Worm (Caenorhabditis elegans) whole organism, L1 larva: Measurements from ENCODE around the gene rhi-1.

ENCODE experiments used
- aly-2 ChIP-seq: fragments of 150-350 bp; optimal IDR thresholded peaks from 2 replicates; lab custom pipeline; 2014; ENCODE audit warnings: missing biosample characterization, missing genetic modification characterization
- ceh-63 ChIP-seq: fragments of 200-800 bp; sonication (Bioruptor generic); optimal IDR thresholded peaks from 2 replicates; lab custom pipeline; 2018; ENCODE audit warnings: mild to moderate bottlenecking, missing genetic modification characterization, missing compliant biosample characterization
- dsc-1 ChIP-seq: sonication (generic microtip); optimal IDR thresholded peaks from 2 replicates; lab custom pipeline; 2016; ENCODE audit warnings: mild to moderate bottlenecking, missing genetic modification characterization, missing compliant biosample characterization
- fkh-4 ChIP-seq: sonication (generic microtip); optimal IDR thresholded peaks from 2 replicates; lab custom pipeline; 2016; ENCODE audit warnings: missing compliant biosample characterization, missing genetic modification characterization, borderline replicate concordance
- jun-1 ChIP-seq: fragments of 150-350 bp; optimal IDR thresholded peaks from 2 replicates; lab custom pipeline; 2014; ENCODE audit warnings: missing biosample characterization, missing genetic modification reagents, missing genetic modification characterization
- lin-13 ChIP-seq: fragments of 150-350 bp; optimal IDR thresholded peaks from 2 replicates; lab custom pipeline; 2014; ENCODE audit warnings: missing biosample characterization, missing genetic modification reagents, missing genetic modification characterization
- lin-15B ChIP-seq: fragments of 150-350 bp; sonication (generic microtip); optimal IDR thresholded peaks from 3 replicates; lab custom pipeline; 2014; ENCODE audit warnings: missing biosample characterization, missing genetic modification characterization
- mdl-1 ChIP-seq, 2 experiments: fragments of 150-350 bp; optimal IDR thresholded peaks; 2 replicates each; lab custom pipeline; 2014 to 2017; ENCODE audit warnings: missing biosample characterization in 2 of 2, missing genetic modification characterization in 2 of 2, inconsistent platforms in 1 of 2
- zag-1 ChIP-seq: fragments of 150-350 bp; optimal IDR thresholded peaks from 2 replicates; lab custom pipeline; 2014; ENCODE audit warnings: missing biosample characterization, missing genetic modification characterization
- ztf-11 ChIP-seq, 2 experiments: sonication (generic microtip); optimal IDR thresholded peaks; 2 replicates each; lab custom pipeline; 2016 to 2017; ENCODE audit warnings: missing genetic modification characterization in 2 of 2, missing biosample characterization in 1 of 2, missing compliant biosample characterization in 1 of 2

DNA sequence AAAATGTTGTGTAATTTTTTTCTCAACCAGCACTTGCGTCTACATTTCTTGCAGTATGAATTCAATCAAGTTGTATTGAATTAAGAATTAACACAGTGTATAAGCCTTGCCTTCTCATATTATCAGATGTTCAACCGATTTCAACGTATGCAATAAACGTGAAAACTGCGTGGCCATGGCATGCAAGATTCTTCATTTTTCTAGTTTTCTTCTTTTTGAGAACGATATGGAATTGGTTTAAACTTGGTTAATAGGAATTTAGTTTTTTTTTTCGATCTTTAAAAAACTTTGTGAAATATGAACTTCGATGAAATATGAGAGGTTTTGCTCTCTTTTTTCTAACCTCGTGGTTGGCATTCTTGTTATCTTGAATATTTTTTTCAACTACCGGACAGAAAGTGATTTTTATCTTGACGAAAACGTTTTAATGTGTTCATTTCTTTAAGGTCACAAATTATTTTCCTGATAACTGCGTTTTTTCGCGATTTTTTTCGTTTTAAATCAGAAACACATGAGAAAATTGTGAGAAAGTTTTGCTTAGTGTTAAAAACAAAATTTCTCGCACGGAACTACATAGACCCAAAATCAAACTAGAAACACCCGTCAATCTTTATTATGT, 22.2 kb downstream of the rhi-1 start:
- no peak for TF ChIP-seq ceh-63 (GFP tag; lab: Kevin White, UChicago)
- TF ChIP-seq dsc-1, result no peak
- no peak for TF ChIP-seq lin-13
- no peak for TF ChIP-seq jun-1
- no peak for TF ChIP-seq lin-15B (tag; lab: Kevin White, UChicago)
- no peak for TF ChIP-seq mdl-1 (tag; optimal IDR thresholded peaks at IDR 0.05; lab: Kevin White, UChicago)
- no peak for TF ChIP-seq ztf-11 (tag; optimal IDR thresholded peaks at IDR 0.05; lab: Kevin White, UChicago)
- TF ChIP-seq aly-2, result no peak
- TF ChIP-seq zag-1, result no peak
- TF ChIP-seq fkh-4 (tag; lab: Kevin White, UChicago), result no peak
